Worm (Caenorhabditis elegans) whole organism, L4 larva: ENCODE data around the gene cri-3.

Experiments used
- F10B5.3 ChIP-seq: sonication (generic microtip); optimal IDR thresholded peaks from 2 replicates; lab custom pipeline; 2016; ENCODE audit warnings: mild to moderate bottlenecking, missing genetic modification characterization, missing compliant biosample characterization
- F26F4.8 ChIP-seq: fragments of 200-800 bp; sonication (Bioruptor generic); conservative IDR thresholded peaks from 2 replicates; pipeline ENCODE4 v1.3.6; 2022; ENCODE audit warnings: missing genetic modification characterization, missing compliant biosample characterization
- F49E8.2 ChIP-seq: sonication (generic microtip); optimal IDR thresholded peaks from 2 replicates; lab custom pipeline; 2016; ENCODE audit warnings: missing compliant biosample characterization, mild to moderate bottlenecking, missing genetic modification characterization, borderline replicate concordance
- Y105C5A.15 ChIP-seq: fragments of 200-800 bp; sonication (Bioruptor generic); IDR thresholded peaks from 2 replicates; pipeline ENCODE4 v1.3.6; 2022; ENCODE audit warnings: missing genetic modification characterization, missing compliant biosample characterization
- Y5F2A.4 ChIP-seq: fragments of 200-800 bp; sonication (Bioruptor generic); optimal IDR thresholded peaks from 2 replicates; lab custom pipeline; 2018; ENCODE audit warnings: mild to moderate bottlenecking, missing genetic modification characterization, missing compliant biosample characterization
- Y75B8A.6 ChIP-seq: fragments of 200-800 bp; sonication (Bioruptor generic); IDR thresholded peaks from 2 replicates; pipeline ENCODE4 v1.3.6; 2022; ENCODE audit warnings: missing genetic modification reagents, missing genetic modification characterization, missing compliant biosample characterization
- aha-1 ChIP-seq: fragments of 150-350 bp; peaks from one replicate; lab custom pipeline; 2014; ENCODE audit warnings: missing biosample characterization, missing genetic modification characterization
- ceh-32 ChIP-seq: sonication (generic microtip); optimal IDR thresholded peaks from 2 replicates; lab custom pipeline; 2016; ENCODE audit warnings: mild to moderate bottlenecking, missing genetic modification characterization, missing compliant biosample characterization; ENCODE audit not compliant: poor library complexity
- cey-2 ChIP-seq: sonication (generic microtip); optimal IDR thresholded peaks from 3 replicates; lab custom pipeline; 2017; ENCODE audit warnings: missing genetic modification characterization, mild to moderate bottlenecking, missing compliant biosample characterization, antibody characterized with exemption, borderline replicate concordance; ENCODE audit not compliant: insufficient read depth
- ctbp-1 ChIP-seq: fragments of 200-800 bp; sonication (Bioruptor generic); IDR thresholded peaks from 2 replicates; pipeline ENCODE4 v1.3.6; 2022; ENCODE audit warnings: missing genetic modification reagents, missing genetic modification characterization, missing compliant biosample characterization
- daf-12 ChIP-seq: fragments of 150-350 bp; optimal IDR thresholded peaks from 2 replicates; lab custom pipeline; 2014; ENCODE audit warnings: missing biosample characterization, missing genetic modification reagents, missing genetic modification characterization
- daf-19 ChIP-seq: fragments of 200-800 bp; sonication (Bioruptor generic); conservative IDR thresholded peaks from 2 replicates; pipeline ENCODE4 v1.3.6; 2022; ENCODE audit warnings: missing genetic modification characterization, missing compliant biosample characterization
- dmd-8 ChIP-seq: fragments of 200-800 bp; sonication (Bioruptor generic); IDR thresholded peaks from 2 replicates; pipeline ENCODE4 v1.3.6; 2022; ENCODE audit warnings: missing genetic modification characterization, missing compliant biosample characterization
- dpl-1 ChIP-seq: fragments of 150-350 bp; optimal IDR thresholded peaks from 2 replicates; lab custom pipeline; 2014; ENCODE audit warnings: missing biosample characterization, missing genetic modification reagents, missing genetic modification characterization
- hif-1 ChIP-seq, 2 experiments: sonication (generic microtip); optimal IDR thresholded peaks; 2 replicates each; lab custom pipeline; 2016 to 2017; ENCODE audit warnings: missing compliant biosample characterization in 2 of 2, missing genetic modification characterization in 2 of 2, missing genetic modification reagents in 2 of 2, missing genotype in 2 of 2, mild to moderate bottlenecking in 1 of 2
- hlh-11 ChIP-seq: fragments of 200-800 bp; sonication (Bioruptor generic); optimal IDR thresholded peaks from 2 replicates; lab custom pipeline; 2018; ENCODE audit warnings: mild to moderate bottlenecking, missing genetic modification characterization, missing compliant biosample characterization
- hlh-30 ChIP-seq: sonication (generic microtip); optimal IDR thresholded peaks from 2 replicates; lab custom pipeline; 2017; ENCODE audit warnings: antibody characterized with exemption, mild to moderate bottlenecking, missing genetic modification characterization, missing compliant biosample characterization; ENCODE audit not compliant: insufficient read depth
- hmg-1.1 ChIP-seq: fragments of 200-800 bp; sonication (Bioruptor generic); IDR thresholded peaks from 2 replicates; pipeline ENCODE4 v1.3.6; 2022; ENCODE audit warnings: missing genetic modification reagents, missing genetic modification characterization, missing compliant biosample characterization
- lin-1 ChIP-seq: fragments of 200-800 bp; sonication (Bioruptor generic); IDR thresholded peaks from 2 replicates; pipeline ENCODE4 v1.3.6; 2022; ENCODE audit warnings: missing genetic modification reagents, missing genetic modification characterization, missing compliant biosample characterization
- lin-38 ChIP-seq: fragments of 200-800 bp; sonication (Bioruptor generic); IDR thresholded peaks from 2 replicates; pipeline ENCODE4 v1.3.6; 2022; ENCODE audit warnings: missing genetic modification reagents, missing genetic modification characterization, missing compliant biosample characterization
- lsy-2 ChIP-seq, 2 experiments: fragments of 150-350 bp in 1 of 2; sonication (generic microtip) in 1 of 2; optimal IDR thresholded peaks; 2 replicates each; lab custom pipeline; 2014 to 2017; ENCODE audit warnings: missing biosample characterization in 2 of 2, missing genetic modification characterization in 2 of 2
- madf-5 ChIP-seq, 2 experiments: fragments of 200-800 bp; sonication (Bioruptor generic); IDR thresholded peaks; 2 replicates each; pipeline ENCODE4 v1.3.6; 2022; ENCODE audit warnings: missing compliant biosample characterization in 2 of 2, missing genetic modification characterization in 2 of 2
- madf-9 ChIP-seq: fragments of 200-800 bp; sonication (Bioruptor generic); conservative IDR thresholded peaks from 2 replicates; pipeline ENCODE4 v1.3.6; 2022; ENCODE audit warnings: missing genetic modification reagents, missing genetic modification characterization, missing compliant biosample characterization
- mes-2 ChIP-seq: sonication (generic microtip); optimal IDR thresholded peaks from 2 replicates; lab custom pipeline; 2016; ENCODE audit warnings: missing genotype, mild to moderate bottlenecking, missing genetic modification characterization, missing compliant biosample characterization; ENCODE audit not compliant: poor library complexity, severe bottlenecking
- mxl-3 ChIP-seq: fragments of 200-800 bp; sonication (Bioruptor generic); optimal IDR thresholded peaks from 2 replicates; lab custom pipeline; 2018; ENCODE audit warnings: mild to moderate bottlenecking, missing genetic modification characterization, missing compliant biosample characterization
- nhr-10 ChIP-seq: fragments of 150-350 bp; optimal IDR thresholded peaks from 2 replicates; lab custom pipeline; 2014; ENCODE audit warnings: missing biosample characterization, missing genetic modification characterization
- nhr-237 ChIP-seq: sonication (generic microtip); optimal IDR thresholded peaks from 2 replicates; lab custom pipeline; 2017; ENCODE audit warnings: missing biosample characterization, missing genetic modification characterization
- nhr-25 ChIP-seq: sonication (generic microtip); optimal IDR thresholded peaks from 2 replicates; lab custom pipeline; 2017; ENCODE audit warnings: missing genetic modification characterization, mild to moderate bottlenecking, missing compliant biosample characterization, antibody characterized with exemption, moderate library complexity, borderline replicate concordance; ENCODE audit not compliant: insufficient read depth
- nhr-28 ChIP-seq: fragments of 150-350 bp; optimal IDR thresholded peaks from 2 replicates; lab custom pipeline; 2014; ENCODE audit warnings: missing biosample characterization, missing genetic modification characterization
- nhr-76 ChIP-seq: fragments of 150-350 bp; optimal IDR thresholded peaks from 2 replicates; lab custom pipeline; 2014; ENCODE audit warnings: missing biosample characterization, missing genetic modification characterization
- pqm-1 ChIP-seq: sonication (generic microtip); optimal IDR thresholded peaks from 2 replicates; lab custom pipeline; 2017; ENCODE audit warnings: missing biosample characterization, missing genetic modification characterization
- saeg-2 ChIP-seq: fragments of 200-800 bp; sonication (Bioruptor generic); IDR thresholded peaks from 2 replicates; pipeline ENCODE4 v1.3.6; 2022; ENCODE audit warnings: missing genetic modification reagents, missing genetic modification characterization, missing compliant biosample characterization
- spr-1 ChIP-seq: sonication (generic microtip); optimal IDR thresholded peaks from 2 replicates; lab custom pipeline; 2016; ENCODE audit warnings: mild to moderate bottlenecking, missing genetic modification characterization, missing compliant biosample characterization
- unc-130 ChIP-seq: sonication (generic microtip); optimal IDR thresholded peaks from 2 replicates; lab custom pipeline; 2016; ENCODE audit warnings: missing genetic modification reagents, missing genetic modification characterization, missing compliant biosample characterization
- zip-11 ChIP-seq: fragments of 200-800 bp; sonication (Bioruptor generic); IDR thresholded peaks from 2 replicates; pipeline ENCODE4 v1.3.6; 2022; ENCODE audit warnings: missing genetic modification characterization, missing compliant biosample characterization
- zip-2 ChIP-seq: fragments of 150-350 bp; optimal IDR thresholded peaks from 2 replicates; lab custom pipeline; 2014; ENCODE audit warnings: missing biosample characterization, missing genetic modification characterization

The cri-3 gene

DNA sequence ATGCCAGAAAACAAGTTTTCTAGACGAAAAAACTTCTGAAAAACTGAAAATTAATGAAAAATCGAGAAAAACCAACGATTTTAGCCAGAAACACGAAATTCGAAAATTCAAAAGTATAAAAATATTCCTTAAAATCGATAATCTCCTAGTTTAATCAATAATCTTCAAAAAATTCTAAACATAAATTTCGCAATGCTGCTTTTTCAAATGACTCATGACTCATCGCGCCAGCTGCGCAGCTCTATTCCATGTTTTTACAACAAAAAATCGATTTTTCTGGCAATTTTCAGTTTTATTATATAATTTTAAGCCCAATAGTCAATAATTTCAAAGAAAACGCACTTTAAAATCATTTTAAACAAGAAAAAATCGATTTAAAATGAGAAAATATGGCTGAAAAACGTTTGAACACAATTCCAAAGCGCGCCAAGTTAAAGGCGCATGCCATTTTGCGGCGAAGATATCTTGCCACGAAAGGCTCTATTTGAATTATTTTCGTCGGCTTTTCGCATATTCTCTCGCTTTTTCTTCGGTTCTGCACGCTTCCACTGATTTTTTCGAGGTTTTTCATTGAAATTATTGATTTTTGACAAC is at the start of gene cri-3:
TSS of gene cri-3 (plus strand) at position 482 of the 594 bp plus-strand sequence.
- TF ChIP-seq hif-1 (tag; optimal IDR thresholded peaks at IDR 0.05; lab: Kevin White, UChicago): peak in 1 of 2 experiments; percentile 39
- peak; percentile 56 for TF ChIP-seq dpl-1
- TF ChIP-seq mes-2: peak; percentile 20
- 0 out of 2 replicates have a peak, but pooled peaks have one; percentile 27 for TF ChIP-seq lin-38
- no peak for TF ChIP-seq aha-1 (tag; lab: Kevin White, UChicago)
- no peak for TF ChIP-seq dmd-8
- TF ChIP-seq nhr-25: no peak
- TF ChIP-seq lsy-2 (tag; optimal IDR thresholded peaks at IDR 0.05; lab: Kevin White, UChicago): peak in 1 of 2 experiments; percentile 6
- TF ChIP-seq cey-2: no peak
- no peak for TF ChIP-seq daf-12

DNA sequence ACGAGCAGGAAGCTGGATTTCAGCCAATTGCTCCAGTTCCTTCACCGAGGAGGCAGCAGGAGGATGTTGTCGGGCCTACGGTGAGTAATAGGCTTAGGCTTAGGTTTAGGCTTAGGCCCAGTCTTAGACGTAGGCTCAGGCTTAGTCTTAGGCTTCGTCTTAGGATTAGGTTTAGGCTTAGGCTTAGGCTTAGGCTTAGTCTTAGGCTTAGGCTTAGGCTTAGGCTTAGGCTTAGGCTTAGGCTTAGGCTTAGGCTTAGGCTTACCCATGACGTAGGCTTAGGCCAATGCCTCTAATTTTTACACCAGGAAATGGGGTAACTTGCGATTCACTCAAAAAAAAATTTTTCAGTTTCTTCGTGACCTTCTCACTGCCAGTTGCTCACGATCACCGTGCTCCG is 49.5 kb upstream of the cri-3 start:
- TF ChIP-seq Y75B8A.6 (GFP tag; lab: Robert Waterston, UW): no peak
- TF ChIP-seq nhr-237 (tag; lab: Kevin White, UChicago): no peak
- no peak for TF ChIP-seq ceh-32 (tag; lab: Kevin White, UChicago)
- no peak for TF ChIP-seq zip-11 (GFP tag; lab: Robert Waterston, UW)
- TF ChIP-seq cey-2: no peak
- TF ChIP-seq nhr-25: no peak
- TF ChIP-seq F10B5.3 (tag; lab: Kevin White, UChicago): no peak
- no peak for TF ChIP-seq hmg-1.1 (GFP tag; lab: Robert Waterston, UW)
- TF ChIP-seq Y105C5A.15 (GFP tag; lab: Robert Waterston, UW): no peak
- TF ChIP-seq ctbp-1 (GFP tag; lab: Robert Waterston, UW): no peak
- TF ChIP-seq nhr-76 (tag; lab: Kevin White, UChicago): no peak
- no peak for TF ChIP-seq mes-2
- no peak for TF ChIP-seq daf-19
- no peak for TF ChIP-seq aha-1 (tag; lab: Kevin White, UChicago)
- TF ChIP-seq hif-1 (tag; optimal IDR thresholded peaks at IDR 0.05; lab: Kevin White, UChicago): no peak
- TF ChIP-seq spr-1 (tag; lab: Kevin White, UChicago): no peak
- TF ChIP-seq pqm-1 (tag; lab: Kevin White, UChicago): no peak

DNA sequence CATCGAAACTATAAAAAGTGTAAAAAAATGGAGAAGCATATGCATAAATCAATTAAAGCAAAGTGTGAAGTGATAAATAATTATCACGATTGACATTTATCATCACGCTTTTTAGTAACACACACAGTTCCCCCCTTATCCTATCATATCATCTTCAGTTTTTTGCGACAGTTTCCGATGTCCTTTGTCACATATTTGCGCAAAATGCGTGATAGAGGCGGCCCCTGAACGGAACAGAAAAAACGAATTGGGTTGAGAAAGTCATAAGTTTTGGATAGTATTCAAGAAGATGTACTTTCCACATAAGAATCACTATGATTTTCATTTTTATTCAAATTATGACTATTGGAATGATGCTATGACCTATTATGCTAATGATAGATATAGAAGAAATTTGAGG is 47.1 kb upstream of the cri-3 start:
- TF ChIP-seq F26F4.8 (no peak), nhr-28 (tag; lab: Kevin White, UChicago) (peak; percentile 54), nhr-10 (tag; lab: Kevin White, UChicago) (no peak), F49E8.2 (no peak), hlh-11 (peak; percentile 25), mxl-3 (GFP tag; lab: Kevin White, UChicago) (peak; percentile 57), hlh-30 (tag; lab: Kevin White, UChicago) (peak; percentile 59), unc-130 (no peak), zip-11 (GFP tag; lab: Robert Waterston, UW) (no peak)
- TF ChIP-seq, all 104 proteins: peak for 4

ce11 chrIII:3351091-3351490 is 45.1 kb upstream of the cri-3 start:
- TF ChIP-seq saeg-2: no peak
- TF ChIP-seq lin-1 (GFP tag; lab: Robert Waterston, UW): no peak
- no peak for TF ChIP-seq zip-11 (GFP tag; lab: Robert Waterston, UW)
- TF ChIP-seq Y5F2A.4 (GFP tag; lab: Kevin White, UChicago): no peak
- no peak for TF ChIP-seq zip-2 (tag; lab: Kevin White, UChicago)
- no peak for TF ChIP-seq madf-5 (GFP tag; IDR thresholded peaks at IDR 0.05; lab: Robert Waterston, UW)
- TF ChIP-seq madf-9 (GFP tag; lab: Robert Waterston, UW): no peak
